Fruit fly (Drosophila melanogaster) whole organism, embryonic: ENCODE data around the gene prd1.

Source experiments
- Asciz ChIP-seq: fragments of 200-800 bp; sonication (Bioruptor generic); optimal IDR thresholded peaks from 2 replicates; lab custom pipeline; 2017; ENCODE audit warnings: missing biosample characterization, mild to moderate bottlenecking, missing genetic modification characterization, missing genetic modification reagents
- Awh ChIP-seq: fragments of 200-800 bp; sonication (Bioruptor generic); IDR thresholded peaks from 2 replicates; pipeline ENCODE4, ENCODE4 v1.3.6; 2022; ENCODE audit warnings: missing biosample characterization, missing genetic modification characterization
- CG13424 ChIP-seq: fragments of 200-800 bp; sonication (Bioruptor generic); optimal IDR thresholded peaks from 2 replicates; lab custom pipeline; 2019; ENCODE audit warnings: missing biosample characterization, mild to moderate bottlenecking, missing genetic modification characterization, moderate library complexity
- CG14667 ChIP-seq: fragments of 200-800 bp; sonication (Bioruptor generic); IDR thresholded peaks from 2 replicates; pipeline ENCODE4 v1.3.6; 2022; ENCODE audit warnings: missing biosample characterization, missing genetic modification characterization
- CG2199 ChIP-seq: fragments of 200-800 bp; sonication (Bioruptor generic); IDR thresholded peaks from 3 replicates; pipeline ENCODE4 v1.3.6; 2022; ENCODE audit warnings: missing biosample characterization, missing genetic modification characterization
- CG30403 ChIP-seq: fragments of 200-800 bp; sonication (Bioruptor generic); optimal IDR thresholded peaks from 3 replicates; lab custom pipeline; 2016; ENCODE audit warnings: missing biosample characterization, missing genetic modification characterization
- CG33557 ChIP-seq: fragments of 200-800 bp; sonication (Bioruptor generic); optimal IDR thresholded peaks from 2 replicates; lab custom pipeline; 2019; ENCODE audit warnings: missing biosample characterization, mild to moderate bottlenecking, missing genetic modification characterization, moderate library complexity
- CG34422 ChIP-seq: fragments of 200-800 bp; sonication (Bioruptor generic); IDR thresholded peaks from 3 replicates; pipeline ENCODE4 v1.3.6; 2022; ENCODE audit warnings: missing biosample characterization, missing genetic modification characterization
- CG3995 ChIP-seq: fragments of 200-800 bp; sonication (Bioruptor generic); optimal IDR thresholded peaks from 3 replicates; lab custom pipeline; 2016; ENCODE audit warnings: missing biosample characterization, missing genetic modification characterization
- CG43689 ChIP-seq: fragments of 200-800 bp; sonication (Bioruptor generic); IDR thresholded peaks from 2 replicates; pipeline ENCODE4 v1.3.6; 2022; ENCODE audit warnings: missing biosample characterization, missing genetic modification characterization
- CG7271 ChIP-seq: fragments of 200-800 bp; sonication (Bioruptor generic); optimal IDR thresholded peaks from 2 replicates; lab custom pipeline; 2018; ENCODE audit warnings: missing biosample characterization, mild to moderate bottlenecking, missing genetic modification characterization, moderate library complexity
- CG9817 ChIP-seq: fragments of 200-800 bp; sonication (Bioruptor generic); optimal IDR thresholded peaks from 2 replicates; lab custom pipeline; 2018; ENCODE audit warnings: missing biosample characterization, mild to moderate bottlenecking, missing genetic modification characterization, moderate library complexity
- D19A ChIP-seq: fragments of 200-800 bp; optimal IDR thresholded peaks from 3 replicates; lab custom pipeline; 2019; ENCODE audit warnings: missing biosample characterization, mild to moderate bottlenecking, missing genetic modification characterization, moderate library complexity
- Dll ChIP-seq: fragments of 200-800 bp; sonication (Bioruptor generic); IDR thresholded peaks from 4 replicates; pipeline ENCODE4 v1.3.6; 2022; ENCODE audit warnings: missing biosample characterization, missing genetic modification characterization; ENCODE audit not compliant: partially characterized antibody
- Ets65A ChIP-seq: fragments of 200-800 bp; sonication (Bioruptor generic); peaks from one replicate; lab custom pipeline; 2016; ENCODE audit warnings: missing biosample characterization, missing genetic modification characterization
- Fer1 ChIP-seq: fragments of 200-800 bp; sonication (Bioruptor generic); optimal IDR thresholded peaks from 2 replicates; lab custom pipeline; 2017; ENCODE audit warnings: missing biosample characterization, mild to moderate bottlenecking, missing genetic modification characterization
- H2.0 ChIP-seq: fragments of 200-800 bp; sonication (Bioruptor generic); IDR thresholded peaks from 2 replicates; pipeline ENCODE4 v1.3.6; 2022; ENCODE audit warnings: missing biosample characterization, missing genetic modification characterization
- HLHmδ ChIP-seq: fragments of 200-800 bp; sonication (Bioruptor generic); optimal IDR thresholded peaks from 2 replicates; lab custom pipeline; 2018; ENCODE audit warnings: missing biosample characterization, mild to moderate bottlenecking, missing genetic modification characterization, moderate library complexity
- Hmx ChIP-seq: fragments of 200-800 bp; sonication (Bioruptor generic); optimal IDR thresholded peaks from 2 replicates; lab custom pipeline; 2016; ENCODE audit warnings: missing biosample characterization, missing genetic modification characterization
- Kr ChIP-seq: fragments of 200-800 bp; sonication (Bioruptor generic); optimal IDR thresholded peaks from 2 replicates; lab custom pipeline; 2017; ENCODE audit warnings: missing biosample characterization, mild to moderate bottlenecking, missing genetic modification characterization
- MBD-R2 ChIP-seq: fragments of 200-800 bp; sonication (Bioruptor generic); IDR thresholded peaks from 2 replicates; pipeline ENCODE4 v1.3.6; 2022; ENCODE audit warnings: missing biosample characterization, missing genetic modification characterization
- Med ChIP-seq: fragments of 200-800 bp; sonication (Bioruptor generic); peaks from one replicate; lab custom pipeline; 2016; ENCODE audit warnings: missing biosample characterization, missing genetic modification characterization, mild to moderate bottlenecking, inconsistent platforms, moderate library complexity
- Nf-YC ChIP-seq: fragments of 200-800 bp; optimal IDR thresholded peaks from 3 replicates; lab custom pipeline; 2019; ENCODE audit warnings: missing biosample characterization, mild to moderate bottlenecking, missing genetic modification characterization, moderate library complexity
- Ravus ChIP-seq: fragments of 200-800 bp; sonication (Bioruptor generic); IDR thresholded peaks from 2 replicates; pipeline ENCODE4 v1.3.6; 2022; ENCODE audit warnings: missing biosample characterization, missing genetic modification characterization
- Rfx ChIP-seq: fragments of 200-800 bp; sonication (Bioruptor generic); IDR thresholded peaks from 2 replicates; pipeline ENCODE4 v1.3.6; 2022; ENCODE audit warnings: missing biosample characterization, missing genetic modification characterization
- Ssrp ChIP-seq: fragments of 200-800 bp; sonication (Bioruptor generic); optimal IDR thresholded peaks from 2 replicates; lab custom pipeline; 2018; ENCODE audit warnings: missing biosample characterization, mild to moderate bottlenecking, missing genetic modification characterization, moderate library complexity
- Xbp1 ChIP-seq: fragments of 200-800 bp; sonication (Bioruptor generic); optimal IDR thresholded peaks from 3 replicates; lab custom pipeline; 2016; ENCODE audit warnings: missing biosample characterization, mild to moderate bottlenecking, missing genetic modification characterization
- YL-1 ChIP-seq: fragments of 200-800 bp; sonication (Bioruptor generic); optimal IDR thresholded peaks from 3 replicates; lab custom pipeline; 2017; ENCODE audit warnings: missing biosample characterization, mild to moderate bottlenecking, missing genetic modification characterization
- bab2 ChIP-seq: fragments of 200-800 bp; sonication (Bioruptor generic); optimal IDR thresholded peaks from 2 replicates; lab custom pipeline; 2016; ENCODE audit warnings: missing biosample characterization, missing genetic modification characterization
- cad ChIP-seq: fragments of >200 bp; optimal IDR thresholded peaks from 2 replicates; lab custom pipeline; 2017; ENCODE audit warnings: missing biosample characterization, missing genetic modification characterization
- crol ChIP-seq: fragments of 200-800 bp; sonication (Bioruptor generic); IDR thresholded peaks from 2 replicates; pipeline ENCODE4 v1.3.6; 2022; ENCODE audit warnings: missing biosample characterization, missing genetic modification characterization
- crp ChIP-seq, 2 experiments: fragments of 200-800 bp; sonication (Bioruptor generic); optimal IDR thresholded peaks; 2 replicates in 1 of 2; 3 replicates in 1 of 2; lab custom pipeline; 2017; ENCODE audit warnings: missing biosample characterization in 2 of 2, missing genetic modification characterization in 2 of 2, mild to moderate bottlenecking in 1 of 2, moderate library complexity in 1 of 2
- da ChIP-seq: fragments of 200-800 bp; sonication (Bioruptor generic); optimal IDR thresholded peaks from 2 replicates; lab custom pipeline; 2016; ENCODE audit warnings: missing biosample characterization, missing genetic modification characterization
- dati ChIP-seq: fragments of 200-800 bp; sonication (Bioruptor generic); IDR thresholded peaks from 2 replicates; pipeline ENCODE4 v1.3.6; 2022; ENCODE audit warnings: missing biosample characterization, missing genetic modification characterization
- dmrt11E ChIP-seq: fragments of 200-800 bp; sonication (Bioruptor generic); optimal IDR thresholded peaks from 3 replicates; lab custom pipeline; 2018; ENCODE audit warnings: missing biosample characterization, mild to moderate bottlenecking, missing genetic modification characterization, moderate library complexity
- ewg ChIP-seq: fragments of 200-800 bp; sonication (Bioruptor generic); optimal IDR thresholded peaks from 3 replicates; lab custom pipeline; 2017; ENCODE audit warnings: mild to moderate bottlenecking, missing biosample characterization, missing genetic modification reagents, missing genetic modification characterization
- gcm ChIP-seq: fragments of 200-800 bp; sonication (Bioruptor generic); optimal IDR thresholded peaks from 2 replicates; lab custom pipeline; 2019; ENCODE audit warnings: missing biosample characterization, mild to moderate bottlenecking, missing genetic modification characterization, moderate library complexity
- gcm2 ChIP-seq: fragments of 200-800 bp; sonication (Bioruptor generic); optimal IDR thresholded peaks from 2 replicates; lab custom pipeline; 2016; ENCODE audit warnings: missing biosample characterization, missing genetic modification characterization
- hkb ChIP-seq, 2 experiments: fragments of 200-800 bp in 1 of 2; fragments of >200 bp in 1 of 2; sonication (Bioruptor generic) in 1 of 2; IDR thresholded peaks in 1 of 2; optimal IDR thresholded peaks in 1 of 2; 2 replicates each; pipeline versions ENCODE4 v1.3.6 to Lab custom; 2017 to 2022; ENCODE audit warnings: missing biosample characterization in 1 of 2, missing genetic modification characterization in 1 of 2
- kay ChIP-seq: fragments of 200-800 bp; sonication (Bioruptor generic); optimal IDR thresholded peaks from 2 replicates; lab custom pipeline; 2016; ENCODE audit warnings: missing biosample characterization, missing genetic modification characterization
- ken ChIP-seq: fragments of 200-800 bp; sonication (Bioruptor generic); IDR thresholded peaks from 3 replicates; pipeline ENCODE4 v1.3.6; 2022; ENCODE audit warnings: missing biosample characterization, missing genetic modification characterization
- pros ChIP-seq: fragments of 200-800 bp; sonication (Bioruptor generic); optimal IDR thresholded peaks from 3 replicates; lab custom pipeline; 2019; ENCODE audit warnings: missing biosample characterization, mild to moderate bottlenecking, missing genetic modification characterization, moderate library complexity
- pum ChIP-seq: fragments of 200-800 bp; sonication (Bioruptor generic); optimal IDR thresholded peaks from 2 replicates; lab custom pipeline; 2016; ENCODE audit warnings: missing biosample characterization, missing genetic modification characterization
- rib ChIP-seq: fragments of 200-800 bp; sonication (Bioruptor generic); IDR thresholded peaks from 2 replicates; pipeline ENCODE4 v1.3.6; 2022; ENCODE audit warnings: missing biosample characterization, missing genetic modification characterization
- sens ChIP-seq: fragments of 200-800 bp; sonication (Bioruptor generic); peaks from one replicate; lab custom pipeline; 2016; ENCODE audit warnings: missing biosample characterization, missing genetic modification characterization
- slou ChIP-seq: fragments of 200-800 bp; sonication (Bioruptor generic); optimal IDR thresholded peaks from 3 replicates; lab custom pipeline; 2016; ENCODE audit warnings: missing biosample characterization, missing genetic modification characterization
- toy ChIP-seq: fragments of 200-800 bp; sonication (Bioruptor generic); IDR thresholded peaks from 2 replicates; pipeline ENCODE4 v1.3.6; 2022; ENCODE audit warnings: missing biosample characterization, missing genetic modification characterization
- trem ChIP-seq: fragments of 200-800 bp; optimal IDR thresholded peaks from 3 replicates; lab custom pipeline; 2019; ENCODE audit warnings: missing biosample characterization, mild to moderate bottlenecking, missing genetic modification characterization, moderate library complexity
- unc-4 ChIP-seq: fragments of 200-800 bp; sonication (Bioruptor generic); IDR thresholded peaks from 2 replicates; pipeline ENCODE4 v1.3.6; 2022; ENCODE audit warnings: missing biosample characterization, missing genetic modification characterization; ENCODE audit not compliant: partially characterized antibody
- z ChIP-seq: fragments of 200-800 bp; sonication (Bioruptor generic); IDR thresholded peaks from 3 replicates; pipeline ENCODE4 v1.3.6; 2022; ENCODE audit warnings: missing biosample characterization, missing genetic modification characterization

prd1 gene

dm6 chr3R:11773325-11773998, 13.4 kb downstream of the prd1 start (continued):
- TF ChIP-seq Med (GFP tag; lab: Kevin White, UChicago) (peak; percentile 78), slou (GFP tag; lab: Kevin White, UChicago) (no peak), Ravus (GFP tag; lab: Robert Waterston, UW) (no peak), CG2199 (peak; percentile 94), CG30403 (GFP tag; lab: Kevin White, UChicago) (no peak), kay (no peak), sens (no peak), gcm (GFP tag; lab: Kevin White, UChicago) (no peak), CG13424 (tag; lab: Kevin White, UChicago) (no peak), dmrt11E (tag; lab: Kevin White, UChicago) (peak; percentile 8), CG34422 (GFP tag; lab: Robert Waterston, UW) (peak; percentile 26; the same call in 1 of the 3 replicates), CG14667 (GFP tag; lab: Robert Waterston, UW) (no peak), unc-4 (0 out of 2 replicates have a peak, but pooled peaks have one; percentile 31), CG7271 (tag; lab: Kevin White, UChicago) (peak; percentile 44), trem (tag; lab: Kevin White, UChicago) (peak; percentile 11), Ssrp (tag; lab: Kevin White, UChicago) (no peak), CG33557 (GFP tag; lab: Kevin White, UChicago) (peak; percentile 80), Rfx (GFP tag; lab: Robert Waterston, UW) (peak; percentile 6; the same call in 1 of the 2 replicates), ewg (GFP tag; lab: Kevin White, UChicago) (peak; percentile 79), toy (GFP tag; lab: Robert Waterston, UW) (no peak), Kr (GFP tag; lab: Kevin White, UChicago) (peak; percentile 45), CG3995 (GFP tag; lab: Kevin White, UChicago) (no peak), HLHmδ (GFP tag; lab: Kevin White, UChicago) (peak; percentile 34), Hmx (GFP tag; lab: Kevin White, UChicago) (no peak), pros (GFP tag; lab: Kevin White, UChicago) (peak; percentile 89), bab2 (GFP tag; lab: Kevin White, UChicago) (no peak), CG43689 (GFP tag; lab: Robert Waterston, UW) (no peak), H2.0 (no peak), cad (GFP tag; lab: Kevin White, UChicago) (peak; percentile 31), rib (GFP tag; lab: Robert Waterston, UW) (0 out of 2 replicates have a peak, but pooled peaks have one; percentile 12), Ets65A (no peak), YL-1 (no peak), hkb (optimal IDR thresholded peaks at IDR 0.05; lab: Kevin White, UChicago) (no peak), hkb (GFP tag; IDR thresholded peaks at IDR 0.05; lab: Robert Waterston, UW) (no peak), crp (GFP tag; optimal IDR thresholded peaks at IDR 0.05; lab: Kevin White, UChicago) (no peak), D19A (tag; lab: Kevin White, UChicago) (peak; percentile 39), Dll (GFP tag; lab: Robert Waterston, UW) (peak; percentile 51; the same call in 2 of the 4 replicates), Nf-YC (tag; lab: Kevin White, UChicago) (no peak), dati (GFP tag; lab: Robert Waterston, UW) (no peak), Fer1 (no peak), pum (no peak), ken (GFP tag; lab: Robert Waterston, UW) (no peak), da (GFP tag; lab: Kevin White, UChicago) (no peak), Asciz (GFP tag; lab: Kevin White, UChicago) (no peak), Awh (GFP tag; lab: Robert Waterston, UW) (no peak), Xbp1 (no peak), MBD-R2 (no peak), gcm2 (GFP tag; lab: Kevin White, UChicago) (no peak), z (GFP tag; lab: Robert Waterston, UW) (0 out of 3 replicates have a peak, but pooled peaks have one; percentile 45), CG9817 (tag; lab: Kevin White, UChicago) (no peak), crol (GFP tag; lab: Robert Waterston, UW) (peak; percentile 70)
